Fruit fly (Drosophila melanogaster) S2 (cell line): ENCODE results near the gene CG12883.

Source experiments
- CG8478 ChIP-seq: fragments of >200 bp; optimal IDR thresholded peaks from 2 replicates; lab custom pipeline; 2018
- CTCF ChIP-seq, 2 experiments: fragments of >200 bp; optimal IDR thresholded peaks; 2 replicates each; lab custom pipeline; 2018

- TF ChIP-seq CG8478 (lab: Kevin White, UChicago) (no peak), CTCF (optimal IDR thresholded peaks at IDR 0.05; lab: Kevin White, UChicago) (no peak)
Measured at dm6 chr3R:27685074-27685473, 6.0 kb downstream of the CG12883 start.
